Worm (Caenorhabditis elegans) whole organism, L3 larva: ENCODE data around the gene crn-3.

ENCODE experiments used
- R02D3.7 ChIP-seq: fragments of 150-350 bp; optimal IDR thresholded peaks from 2 replicates; lab custom pipeline; 2014; ENCODE audit warnings: missing biosample characterization, missing genetic modification characterization
- ZK546.5 ChIP-seq: sonication (generic microtip); optimal IDR thresholded peaks from 2 replicates; lab custom pipeline; 2017; ENCODE audit warnings: missing biosample characterization, missing genetic modification characterization
- aly-2 ChIP-seq: fragments of 150-350 bp; optimal IDR thresholded peaks from 2 replicates; lab custom pipeline; 2014; ENCODE audit warnings: missing biosample characterization, missing genetic modification characterization
- ama-1 ChIP-seq: fragments of 150-350 bp; optimal IDR thresholded peaks from 2 replicates; lab custom pipeline; 2018
- ceh-16 ChIP-seq: sonication (generic microtip); optimal IDR thresholded peaks from 2 replicates; lab custom pipeline; 2017; ENCODE audit warnings: missing biosample characterization, missing genetic modification characterization
- ceh-28 ChIP-seq: fragments of 150-350 bp; optimal IDR thresholded peaks from 2 replicates; lab custom pipeline; 2014; ENCODE audit warnings: missing biosample characterization, missing genetic modification reagents, missing genetic modification characterization
- ceh-82 ChIP-seq: fragments of 150-350 bp; optimal IDR thresholded peaks from 2 replicates; lab custom pipeline; 2014; ENCODE audit warnings: missing biosample characterization, missing genetic modification characterization
- ceh-9 ChIP-seq: sonication (generic microtip); optimal IDR thresholded peaks from 2 replicates; lab custom pipeline; 2018; ENCODE audit warnings: missing biosample characterization, missing genetic modification characterization
- daf-12 ChIP-seq: fragments of 150-350 bp; optimal IDR thresholded peaks from 2 replicates; lab custom pipeline; 2014; ENCODE audit warnings: missing biosample characterization, missing genetic modification reagents, missing genetic modification characterization
- egl-27 ChIP-seq: sonication (generic microtip); optimal IDR thresholded peaks from 4 replicates; lab custom pipeline; 2017; ENCODE audit warnings: missing biosample characterization, missing genetic modification reagents, missing genetic modification characterization
- egl-5 ChIP-seq: fragments of 150-350 bp; optimal IDR thresholded peaks from 2 replicates; lab custom pipeline; 2017; ENCODE audit warnings: missing biosample characterization, missing genetic modification reagents, missing genetic modification characterization, inconsistent platforms
- elt-1 ChIP-seq: fragments of 150-350 bp; optimal IDR thresholded peaks from 2 replicates; lab custom pipeline; 2014; ENCODE audit warnings: missing biosample characterization, missing genetic modification characterization
- elt-2 ChIP-seq: sonication (generic microtip); optimal IDR thresholded peaks from 2 replicates; lab custom pipeline; 2016; ENCODE audit warnings: missing genetic modification reagents, mild to moderate bottlenecking, missing genetic modification characterization, missing compliant biosample characterization
- elt-3 ChIP-seq, 3 experiments: fragments of 150-350 bp in 1 of 3; sonication (generic microtip) in 2 of 3; optimal IDR thresholded peaks; 2 replicates in 2 of 3; 4 replicates in 1 of 3; lab custom pipeline; 2014 to 2017; ENCODE audit warnings: missing biosample characterization in 3 of 3, missing genetic modification characterization in 3 of 3
- eor-1 ChIP-seq, 2 experiments: fragments of 150-350 bp; optimal IDR thresholded peaks; 2 replicates each; lab custom pipeline; 2014 to 2018; ENCODE audit warnings: missing biosample characterization in 2 of 2, missing genetic modification characterization in 2 of 2
- fkh-10 ChIP-seq: sonication (generic microtip); optimal IDR thresholded peaks from 2 replicates; lab custom pipeline; 2017; ENCODE audit warnings: missing biosample characterization, missing genetic modification reagents, missing genetic modification characterization
- fkh-2 ChIP-seq: fragments of 150-350 bp; optimal IDR thresholded peaks from 2 replicates; lab custom pipeline; 2014; ENCODE audit warnings: missing biosample characterization, missing genetic modification reagents, missing genetic modification characterization
- fos-1 ChIP-seq: fragments of 150-350 bp; optimal IDR thresholded peaks from 2 replicates; lab custom pipeline; 2014; ENCODE audit warnings: missing biosample characterization, missing genetic modification characterization
- hmg-11 ChIP-seq: sonication (generic microtip); optimal IDR thresholded peaks from 2 replicates; lab custom pipeline; 2016; ENCODE audit warnings: missing genetic modification characterization, missing compliant biosample characterization
- jun-1 ChIP-seq: fragments of 150-350 bp; optimal IDR thresholded peaks from 2 replicates; lab custom pipeline; 2014; ENCODE audit warnings: missing biosample characterization, missing genetic modification reagents, missing genetic modification characterization
- lin-15B ChIP-seq: fragments of 150-350 bp; optimal IDR thresholded peaks from 2 replicates; lab custom pipeline; 2014; ENCODE audit warnings: missing biosample characterization, missing genetic modification characterization
- lin-39 ChIP-seq: fragments of 150-350 bp; optimal IDR thresholded peaks from 2 replicates; lab custom pipeline; 2018; ENCODE audit warnings: missing biosample characterization, missing genetic modification reagents, missing genetic modification characterization
- lsy-12 ChIP-seq: sonication (generic microtip); optimal IDR thresholded peaks from 2 replicates; lab custom pipeline; 2016; ENCODE audit warnings: mild to moderate bottlenecking, missing genetic modification characterization, missing compliant biosample characterization
- mdl-1 ChIP-seq: fragments of 150-350 bp; optimal IDR thresholded peaks from 2 replicates; lab custom pipeline; 2014; ENCODE audit warnings: missing biosample characterization, missing genetic modification characterization
- mml-1 ChIP-seq: fragments of 150-350 bp; sonication (generic microtip); optimal IDR thresholded peaks from 3 replicates; lab custom pipeline; 2014; ENCODE audit warnings: missing biosample characterization, missing genetic modification characterization
- nfya-1 ChIP-seq: sonication (generic microtip); optimal IDR thresholded peaks from 2 replicates; lab custom pipeline; 2017; ENCODE audit warnings: missing genetic modification characterization, mild to moderate bottlenecking, missing compliant biosample characterization, antibody characterized with exemption, moderate library complexity; ENCODE audit not compliant: insufficient read depth
- nhr-11 ChIP-seq: fragments of 150-350 bp; optimal IDR thresholded peaks from 2 replicates; lab custom pipeline; 2014; ENCODE audit warnings: missing biosample characterization, missing genetic modification characterization
- nhr-12 ChIP-seq: fragments of 150-350 bp; optimal IDR thresholded peaks from 2 replicates; lab custom pipeline; 2014; ENCODE audit warnings: missing biosample characterization, missing genetic modification characterization
- nhr-23 ChIP-seq: fragments of 150-350 bp; optimal IDR thresholded peaks from 2 replicates; lab custom pipeline; 2014; ENCODE audit warnings: missing biosample characterization, missing genetic modification reagents, missing genetic modification characterization
- nhr-237 ChIP-seq: fragments of 150-350 bp; optimal IDR thresholded peaks from 2 replicates; lab custom pipeline; 2014; ENCODE audit warnings: missing biosample characterization, missing genetic modification characterization
- nhr-25 ChIP-seq: sonication (generic microtip); optimal IDR thresholded peaks from 2 replicates; lab custom pipeline; 2017; ENCODE audit warnings: missing biosample characterization, missing genetic modification characterization
- nhr-28 ChIP-seq: fragments of 150-350 bp; optimal IDR thresholded peaks from 2 replicates; lab custom pipeline; 2014; ENCODE audit warnings: missing biosample characterization, missing genetic modification characterization
- nhr-43 ChIP-seq: sonication (generic microtip); optimal IDR thresholded peaks from 2 replicates; lab custom pipeline; 2016; ENCODE audit warnings: mild to moderate bottlenecking, missing genetic modification characterization, missing compliant biosample characterization; ENCODE audit not compliant: poor library complexity, severe bottlenecking
- nhr-67 ChIP-seq: fragments of 150-350 bp; optimal IDR thresholded peaks from 2 replicates; lab custom pipeline; 2014; ENCODE audit warnings: missing biosample characterization, missing genetic modification characterization
- nhr-76 ChIP-seq: fragments of 150-350 bp; sonication (generic microtip); optimal IDR thresholded peaks from 5 replicates; lab custom pipeline; 2014; ENCODE audit warnings: missing biosample characterization, missing genetic modification characterization
- nhr-77 ChIP-seq: fragments of 150-350 bp; optimal IDR thresholded peaks from 2 replicates; lab custom pipeline; 2014; ENCODE audit warnings: missing biosample characterization, missing genetic modification characterization
- pha-4 ChIP-seq: fragments of 150-350 bp; optimal IDR thresholded peaks from 2 replicates; lab custom pipeline; 2014; ENCODE audit warnings: missing biosample characterization, missing genetic modification reagents, missing genetic modification characterization
- pqm-1 ChIP-seq: fragments of 150-350 bp; optimal IDR thresholded peaks from 2 replicates; lab custom pipeline; 2017; ENCODE audit warnings: missing biosample characterization, missing genetic modification characterization, inconsistent platforms
- sea-2 ChIP-seq: fragments of 150-350 bp; sonication (generic microtip); optimal IDR thresholded peaks from 4 replicates; lab custom pipeline; 2014; ENCODE audit warnings: missing biosample characterization, missing genetic modification reagents, missing genetic modification characterization
- skn-1 ChIP-seq: fragments of 150-350 bp; optimal IDR thresholded peaks from 2 replicates; lab custom pipeline; 2014; ENCODE audit warnings: missing biosample characterization, missing genetic modification characterization
- snpc-4 ChIP-seq: fragments of 150-350 bp; optimal IDR thresholded peaks from 2 replicates; lab custom pipeline; 2014; ENCODE audit warnings: missing biosample characterization, missing genetic modification characterization
- tbx-2 ChIP-seq: sonication (generic microtip); optimal IDR thresholded peaks from 2 replicates; lab custom pipeline; 2016; ENCODE audit warnings: mild to moderate bottlenecking, missing genetic modification characterization, missing compliant biosample characterization
- unc-39 ChIP-seq: sonication (generic microtip); optimal IDR thresholded peaks from 4 replicates; lab custom pipeline; 2017; ENCODE audit warnings: missing biosample characterization, missing genetic modification characterization
- unc-62 ChIP-seq: fragments of 150-350 bp; sonication (generic microtip); optimal IDR thresholded peaks from 4 replicates; lab custom pipeline; 2014; ENCODE audit warnings: missing biosample characterization, missing genetic modification reagents, missing genetic modification characterization
- zag-1 ChIP-seq: fragments of 150-350 bp; optimal IDR thresholded peaks from 2 replicates; lab custom pipeline; 2014; ENCODE audit warnings: missing biosample characterization, missing genetic modification characterization
- ztf-11 ChIP-seq: fragments of 150-350 bp; optimal IDR thresholded peaks from 2 replicates; lab custom pipeline; 2014; ENCODE audit warnings: missing biosample characterization, missing genetic modification characterization
- ztf-4 ChIP-seq: fragments of 150-350 bp; optimal IDR thresholded peaks from 2 replicates; lab custom pipeline; 2014; ENCODE audit warnings: missing biosample characterization, missing genetic modification characterization

Gene crn-3

DNA sequence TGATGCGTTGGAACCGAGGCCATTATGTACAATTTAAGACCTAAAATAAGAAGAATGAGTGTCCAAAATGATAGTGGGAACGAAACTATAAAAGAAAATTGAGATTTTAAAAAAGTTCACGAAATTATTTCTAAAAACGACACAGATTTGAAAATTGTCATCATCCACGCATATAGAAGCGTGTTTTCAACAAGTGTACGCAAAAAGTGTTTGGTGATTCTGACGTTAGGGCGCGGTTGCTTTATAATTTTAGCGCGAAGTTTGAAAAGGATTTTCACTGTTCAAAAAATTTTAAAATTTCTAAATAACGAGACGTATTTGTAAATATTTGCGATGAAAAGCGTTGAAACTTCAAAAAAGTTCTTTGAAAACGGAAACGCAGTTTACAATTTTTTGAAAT, 24.5 kb upstream of the crn-3 start, which contains the start of gene cdc-48.1:
TSS of gene cdc-48.1 (minus strand) at position 40 of the 400 bp plus-strand sequence.
- TF ChIP-seq mdl-1 (tag; lab: Kevin White, UChicago) (peak; percentile 94), R02D3.7 (tag; lab: Kevin White, UChicago) (peak; percentile 98), nhr-43 (tag; lab: Kevin White, UChicago) (peak; percentile 99), ZK546.5 (tag; lab: Kevin White, UChicago) (peak; percentile 80), nhr-23 (peak; percentile 100), unc-39 (tag; lab: Kevin White, UChicago) (peak; percentile 69), daf-12 (tag; lab: Kevin White, UChicago) (peak; percentile 96), nhr-67 (peak; percentile 73), elt-1 (tag; lab: Kevin White, UChicago) (peak; percentile 97), tbx-2 (tag; lab: Kevin White, UChicago) (peak; percentile 97), jun-1 (tag; lab: Kevin White, UChicago) (peak; percentile 99), sea-2 (GFP tag; lab: Kevin White, UChicago) (peak; percentile 94), egl-5 (peak; percentile 97), pha-4 (tag; lab: Kevin White, UChicago) (peak; percentile 100), unc-62 (GFP tag; lab: Kevin White, UChicago) (peak; percentile 100), mml-1 (tag; lab: Kevin White, UChicago) (no peak), fkh-10 (GFP tag; lab: Kevin White, UChicago) (peak; percentile 100), lsy-12 (peak; percentile 100), nhr-237 (tag; lab: Kevin White, UChicago) (peak; percentile 74), nhr-28 (tag; lab: Kevin White, UChicago) (peak; percentile 95), ceh-16 (peak; percentile 79), nhr-76 (tag; lab: Kevin White, UChicago) (peak; percentile 94), eor-1 (tag; optimal IDR thresholded peaks at IDR 0.05; lab: Kevin White, UChicago) (peak in 1 of 2 experiments; percentile 62), ztf-11 (tag; lab: Kevin White, UChicago) (peak; percentile 54), lin-39 (peak; percentile 99), nhr-25 (tag; lab: Kevin White, UChicago) (peak; percentile 100), elt-2 (tag; lab: Kevin White, UChicago) (peak; percentile 97), hmg-11 (peak; percentile 98), egl-27 (tag; lab: Kevin White, UChicago) (peak; percentile 99), nhr-12 (tag; lab: Kevin White, UChicago) (no peak), nhr-77 (tag; lab: Kevin White, UChicago) (peak; percentile 97), skn-1 (tag; lab: Kevin White, UChicago) (peak; percentile 100), ztf-4 (tag; lab: Kevin White, UChicago) (peak; percentile 96), nfya-1 (tag; lab: Kevin White, UChicago) (peak; percentile 99), pqm-1 (tag; lab: Kevin White, UChicago) (peak; percentile 100), lin-15B (tag; lab: Kevin White, UChicago) (peak; percentile 100), snpc-4 (tag; lab: Kevin White, UChicago) (peak; percentile 98), nhr-11 (tag; lab: Kevin White, UChicago) (peak; percentile 100), ceh-9 (tag; lab: Kevin White, UChicago) (no peak), zag-1 (tag; lab: Kevin White, UChicago) (peak; percentile 94), ceh-82 (peak; percentile 99), fkh-2 (tag; lab: Kevin White, UChicago) (peak; percentile 95), ceh-28 (tag; lab: Kevin White, UChicago) (peak; percentile 98), fos-1 (peak; percentile 100), ama-1 (lab: Kevin White, UChicago) (peak; percentile 93), elt-3 (tag; optimal IDR thresholded peaks at IDR 0.05; lab: Kevin White, UChicago) (peak; percentile 96 to 100 (median 99)), aly-2 (tag; lab: Kevin White, UChicago) (peak; percentile 99)
- TF ChIP-seq, all 47 proteins: peak for 44
